Fruit fly (Drosophila melanogaster) whole organism, pupa: ENCODE results near the gene CG34132.
A peak's percentile ranks its signal among the peaks of the same experiment; 100 is the strongest.

Source experiments
- CG13204 ChIP-seq: fragments of 200-800 bp; sonication (Bioruptor generic); optimal IDR thresholded peaks from 2 replicates; lab custom pipeline; 2018; ENCODE audit warnings: missing biosample characterization, mild to moderate bottlenecking, missing genetic modification characterization, moderate library complexity
- CG15710 ChIP-seq: fragments of 200-800 bp; sonication (Bioruptor generic); optimal IDR thresholded peaks from 2 replicates; lab custom pipeline; 2018; ENCODE audit warnings: missing biosample characterization, mild to moderate bottlenecking, missing genetic modification characterization, moderate library complexity
- CG34367 ChIP-seq: fragments of 200-800 bp; sonication (Bioruptor generic); optimal IDR thresholded peaks from 2 replicates; lab custom pipeline; 2018; ENCODE audit warnings: missing biosample characterization, mild to moderate bottlenecking, missing genetic modification characterization
- CG8301 ChIP-seq: fragments of 200-800 bp; sonication (Bioruptor generic); optimal IDR thresholded peaks from 2 replicates; lab custom pipeline; 2018; ENCODE audit warnings: missing biosample characterization, mild to moderate bottlenecking, missing genetic modification characterization
- D1 ChIP-seq: fragments of 200-800 bp; sonication (Bioruptor generic); optimal IDR thresholded peaks from 2 replicates; lab custom pipeline; 2018; ENCODE audit warnings: missing biosample characterization, mild to moderate bottlenecking, missing genetic modification characterization, moderate library complexity
- EcR ChIP-seq: fragments of 200-800 bp; sonication (Bioruptor generic); optimal IDR thresholded peaks from 3 replicates; lab custom pipeline; 2019; ENCODE audit warnings: missing biosample characterization, missing genetic modification characterization, mild to moderate bottlenecking, moderate library complexity, missing genetic modification reagents
- fd96Ca ChIP-seq: fragments of 200-800 bp; sonication (Bioruptor generic); IDR thresholded peaks from 3 replicates; pipeline ENCODE4 v1.3.6; 2022; ENCODE audit warnings: missing biosample characterization, missing genetic modification characterization
- gl ChIP-seq: fragments of 200-800 bp; sonication (Bioruptor generic); optimal IDR thresholded peaks from 2 replicates; lab custom pipeline; 2018; ENCODE audit warnings: missing biosample characterization, mild to moderate bottlenecking, missing genetic modification characterization

- TF ChIP-seq CG34367 (tag; lab: Kevin White, UChicago) (peak; percentile 75), CG13204 (peak; percentile 87), gl (peak; percentile 91), D1 (tag; lab: Kevin White, UChicago) (no peak), EcR (peak; percentile 51), CG15710 (tag; lab: Kevin White, UChicago) (peak; percentile 68), fd96Ca (peak; percentile 55; the same call in 1 of the 3 replicates), CG8301 (no peak)
Measured at dm6 chr2L:7879292-7879894, 5.9 kb upstream of the CG34132 start, which contains the start of gene spz3.
